Worm (Caenorhabditis elegans) whole organism, L1 larva: ENCODE results near the gene F18E2.15.

Source experiments
- C04F5.9 ChIP-seq: sonication (generic microtip); optimal IDR thresholded peaks from 2 replicates; lab custom pipeline; 2016; ENCODE audit warnings: missing genetic modification characterization, missing compliant biosample characterization
- C16A3.4 ChIP-seq: fragments of 150-350 bp; optimal IDR thresholded peaks from 2 replicates; lab custom pipeline; 2014; ENCODE audit warnings: missing biosample characterization, missing genetic modification characterization
- ceh-63 ChIP-seq: fragments of 200-800 bp; sonication (Bioruptor generic); optimal IDR thresholded peaks from 2 replicates; lab custom pipeline; 2018; ENCODE audit warnings: mild to moderate bottlenecking, missing genetic modification characterization, missing compliant biosample characterization
- ceh-88 ChIP-seq: fragments of 200-800 bp; sonication (Bioruptor generic); IDR thresholded peaks from 2 replicates; pipeline ENCODE4 v1.3.6; 2022; ENCODE audit warnings: missing genetic modification characterization, missing compliant biosample characterization
- fkh-4 ChIP-seq: sonication (generic microtip); optimal IDR thresholded peaks from 2 replicates; lab custom pipeline; 2016; ENCODE audit warnings: missing compliant biosample characterization, missing genetic modification characterization, borderline replicate concordance
- fos-1 ChIP-seq: fragments of 150-350 bp; optimal IDR thresholded peaks from 2 replicates; lab custom pipeline; 2014; ENCODE audit warnings: missing biosample characterization, missing genetic modification characterization
- hlh-17 ChIP-seq: fragments of 200-800 bp; sonication (Bioruptor generic); optimal IDR thresholded peaks from 2 replicates; lab custom pipeline; 2018; ENCODE audit warnings: missing genetic modification characterization, mild to moderate bottlenecking, missing compliant biosample characterization, moderate library complexity, borderline replicate concordance
- nhr-12 ChIP-seq: sonication (generic microtip); optimal IDR thresholded peaks from 2 replicates; lab custom pipeline; 2017; ENCODE audit warnings: missing biosample characterization, missing genetic modification characterization
- zag-1 ChIP-seq: fragments of 150-350 bp; optimal IDR thresholded peaks from 2 replicates; lab custom pipeline; 2014; ENCODE audit warnings: missing biosample characterization, missing genetic modification characterization

The F18E2.15 gene

DNA sequence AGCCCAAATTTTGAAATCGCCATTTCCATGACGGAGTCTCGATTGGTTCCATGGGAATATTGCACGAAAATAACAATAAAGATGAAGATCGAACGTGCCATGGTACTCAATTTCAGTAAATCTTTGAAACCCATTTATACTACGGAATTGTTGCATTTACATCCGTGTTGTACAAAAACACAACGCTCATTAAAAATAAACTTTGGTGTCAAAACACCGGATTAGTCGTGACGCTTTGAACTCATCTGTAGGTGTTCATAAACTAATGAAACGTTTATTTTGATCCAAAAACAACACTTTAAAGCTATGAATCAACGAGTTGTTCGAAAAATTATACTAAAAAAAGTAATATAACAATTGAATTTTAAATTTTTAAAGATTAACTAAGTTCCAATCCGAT, 46.7 kb downstream of the F18E2.15 start, which contains the start of gene R11D1.4:
R11D1.4 (minus strand) TSS at position 101 of the 400 bp plus-strand sequence.
- TF ChIP-seq hlh-17 (GFP tag; lab: Kevin White, UChicago), result no peak
- TF ChIP-seq C16A3.4 (tag; lab: Kevin White, UChicago), result no peak
- TF ChIP-seq ceh-63 (GFP tag; lab: Kevin White, UChicago), result no peak
- TF ChIP-seq ceh-88 (GFP tag; lab: Robert Waterston, UW), result no peak
- TF ChIP-seq, all 84 proteins: peak for 0

DNA sequence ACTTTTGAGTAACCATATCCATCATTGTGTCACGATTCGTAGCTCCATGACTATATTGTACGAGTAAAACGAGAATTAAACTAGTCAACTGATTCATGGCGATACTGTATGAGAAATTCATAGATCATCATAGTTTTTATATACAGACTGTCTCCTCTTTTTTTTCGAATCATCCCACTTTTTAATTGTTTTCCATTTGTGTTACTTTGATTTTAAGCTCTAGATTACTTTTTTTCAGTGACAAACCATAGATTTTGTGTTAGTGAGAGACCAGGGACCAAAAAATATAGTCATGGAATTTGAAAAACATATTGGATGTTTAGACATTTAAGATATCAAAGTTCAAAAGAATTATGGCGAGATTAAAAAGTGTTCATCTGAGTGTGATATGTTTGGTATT, 48.8 kb downstream of the F18E2.15 start, which contains the start of gene R11D1.3:
R11D1.3 (minus strand) TSS at position 101 of the 400 bp plus-strand sequence.
- TF ChIP-seq nhr-12 (tag; lab: Kevin White, UChicago), result no peak
- TF ChIP-seq fkh-4 (tag; lab: Kevin White, UChicago), result no peak
- TF ChIP-seq zag-1 (tag; lab: Kevin White, UChicago), result no peak
- no peak for TF ChIP-seq fos-1 (tag; lab: Kevin White, UChicago)
- TF ChIP-seq C04F5.9 (tag; lab: Kevin White, UChicago), result no peak
